Fruit fly (Drosophila melanogaster) whole organism, prepupa: Measurements from ENCODE around the gene ZnT77C.

Source experiments
- CG15336 ChIP-seq: fragments of 200-800 bp; sonication (Bioruptor generic); IDR thresholded peaks from 2 replicates; pipeline ENCODE4 v1.3.6; 2022; ENCODE audit warnings: missing biosample characterization, missing genetic modification characterization
- CG16779 ChIP-seq: fragments of 200-800 bp; sonication (Bioruptor generic); optimal IDR thresholded peaks from 3 replicates; lab custom pipeline; 2017; ENCODE audit warnings: missing biosample characterization, mild to moderate bottlenecking, missing genetic modification characterization
- CG4318 ChIP-seq: fragments of 200-800 bp; sonication (Bioruptor generic); optimal IDR thresholded peaks from 3 replicates; lab custom pipeline; 2017; ENCODE audit warnings: missing biosample characterization, mild to moderate bottlenecking, missing genetic modification characterization
- CG6792 ChIP-seq: fragments of 200-800 bp; sonication (Bioruptor generic); optimal IDR thresholded peaks from 3 replicates; lab custom pipeline; 2016; ENCODE audit warnings: missing biosample characterization, missing genetic modification characterization
- Hr39 ChIP-seq: fragments of 200-800 bp; sonication (Bioruptor generic); optimal IDR thresholded peaks from 2 replicates; lab custom pipeline; 2016; ENCODE audit warnings: missing biosample characterization, missing genetic modification characterization
- Sox15 ChIP-seq: fragments of 200-800 bp; sonication (Bioruptor generic); optimal IDR thresholded peaks from 3 replicates; lab custom pipeline; 2016; ENCODE audit warnings: missing biosample characterization, missing genetic modification characterization

DNA sequence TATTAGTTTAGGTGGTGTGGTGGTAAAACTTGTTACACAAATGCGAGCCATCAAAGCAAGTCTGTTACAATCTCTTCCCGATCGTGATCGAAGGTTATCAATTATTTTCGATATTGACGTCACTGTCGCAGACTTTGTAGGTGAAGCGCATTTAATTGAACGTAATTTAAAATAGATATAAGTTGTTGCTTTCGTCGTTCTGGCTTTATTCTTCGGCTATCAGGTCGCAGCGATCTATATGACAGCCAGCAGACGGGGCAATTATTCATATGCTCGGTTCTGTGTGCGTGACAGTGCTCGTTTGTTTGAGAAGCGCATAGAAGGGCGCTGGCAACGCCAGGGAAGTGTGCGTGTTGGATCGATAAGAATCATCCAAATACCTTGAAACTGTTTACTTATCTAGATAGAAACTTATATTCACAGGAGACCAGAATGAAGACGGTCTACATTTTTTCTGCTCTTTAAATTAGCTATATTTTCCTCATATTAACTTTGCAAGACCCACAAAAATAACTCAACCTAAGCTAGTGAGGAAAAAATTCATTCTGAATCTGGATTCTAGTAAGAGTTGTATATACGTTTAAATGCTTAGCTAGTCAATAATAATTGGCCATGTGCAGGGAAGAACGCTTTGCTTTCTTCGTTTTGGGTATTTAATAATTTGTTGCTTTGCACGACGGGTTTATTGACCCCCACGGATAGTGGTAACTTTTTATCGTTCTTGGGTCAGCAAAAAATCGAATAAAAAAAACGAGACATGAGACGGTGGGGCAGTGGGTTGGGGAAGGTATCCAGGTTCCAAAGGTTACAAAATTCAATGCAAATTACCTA is 35.8 kb upstream of the ZnT77C start:
- TF ChIP-seq CG6792 (GFP tag; lab: Kevin White, UChicago) (no peak), Hr39 (no peak), CG16779 (tag; lab: Kevin White, UChicago) (no peak), CG4318 (GFP tag; lab: Kevin White, UChicago) (no peak), CG15336 (no peak), Sox15 (no peak)
